Fruit fly (Drosophila melanogaster) whole organism, prepupa: ENCODE data around the gene CG15308.

Experiments used
- Smox ChIP-seq: fragments of 200-800 bp; sonication (Bioruptor generic); optimal IDR thresholded peaks from 3 replicates; lab custom pipeline; 2016; ENCODE audit warnings: missing biosample characterization, missing genetic modification characterization
- fd59A ChIP-seq: fragments of 200-800 bp; sonication (Bioruptor generic); optimal IDR thresholded peaks from 2 replicates; lab custom pipeline; 2017; ENCODE audit warnings: missing biosample characterization, mild to moderate bottlenecking, missing genetic modification characterization, missing genetic modification reagents
- spab ChIP-seq: fragments of 200-800 bp; sonication (Bioruptor generic); optimal IDR thresholded peaks from 2 replicates; lab custom pipeline; 2017; ENCODE audit warnings: missing biosample characterization, mild to moderate bottlenecking, missing genetic modification characterization, missing genetic modification reagents

- TF ChIP-seq spab (no peak), Smox (GFP tag; lab: Kevin White, UChicago) (no peak), fd59A (GFP tag; lab: Kevin White, UChicago) (no peak)
Measured at dm6 chrX:10219955-10220354, 1.0 kb upstream of the CG15308 start, which contains the start of gene CG34408.
